Worm (Caenorhabditis elegans): ENCODE results near the gene unc-6.

- no peak for TF ChIP-seq mep-1 (tag; optimal IDR thresholded peaks at IDR 0.05)
- TF ChIP-seq pha-4 (tag; optimal IDR thresholded peaks at IDR 0.05): no peak
- no peak for TF ChIP-seq nhr-12 (tag; optimal IDR thresholded peaks at IDR 0.05)
Measured at ce11 chrX:6877436-6877835, 12.0 kb upstream of the unc-6 start, which contains the start of gene col-173.
